Worm (Caenorhabditis elegans) whole organism, L1 larva: ENCODE data around the gene col-3.

Experiments
- C16A3.4 ChIP-seq: fragments of 150-350 bp; optimal IDR thresholded peaks from 2 replicates; lab custom pipeline; 2014; ENCODE audit warnings: missing biosample characterization, missing genetic modification characterization
- F16B12.6 ChIP-seq: fragments of 150-350 bp; optimal IDR thresholded peaks from 2 replicates; lab custom pipeline; 2014; ENCODE audit warnings: missing biosample characterization, missing genetic modification characterization
- aha-1 ChIP-seq: fragments of 150-350 bp; optimal IDR thresholded peaks from 2 replicates; lab custom pipeline; 2014; ENCODE audit warnings: missing biosample characterization, missing genetic modification characterization
- aly-2 ChIP-seq: fragments of 150-350 bp; optimal IDR thresholded peaks from 2 replicates; lab custom pipeline; 2014; ENCODE audit warnings: missing biosample characterization, missing genetic modification characterization
- ama-1 ChIP-seq: fragments of 150-350 bp; optimal IDR thresholded peaks from 2 replicates; lab custom pipeline; 2014
- blmp-1 ChIP-seq: fragments of 150-350 bp; optimal IDR thresholded peaks from 2 replicates; lab custom pipeline; 2014; ENCODE audit warnings: missing biosample characterization, missing genetic modification characterization
- ceh-63 ChIP-seq: fragments of 200-800 bp; sonication (Bioruptor generic); optimal IDR thresholded peaks from 2 replicates; lab custom pipeline; 2018; ENCODE audit warnings: mild to moderate bottlenecking, missing genetic modification characterization, missing compliant biosample characterization
- ceh-8 ChIP-seq: fragments of 200-800 bp; sonication (Bioruptor generic); optimal IDR thresholded peaks from 2 replicates; lab custom pipeline; 2018; ENCODE audit warnings: mild to moderate bottlenecking, missing genetic modification characterization, moderate library complexity, missing compliant biosample characterization
- ceh-88 ChIP-seq: fragments of 200-800 bp; sonication (Bioruptor generic); IDR thresholded peaks from 2 replicates; pipeline ENCODE4 v1.3.6; 2022; ENCODE audit warnings: missing genetic modification characterization, missing compliant biosample characterization
- ceh-90 ChIP-seq: sonication (generic microtip); optimal IDR thresholded peaks from 2 replicates; lab custom pipeline; 2016; ENCODE audit warnings: missing genetic modification characterization, missing compliant biosample characterization
- ces-1 ChIP-seq: fragments of 150-350 bp; optimal IDR thresholded peaks from 2 replicates; lab custom pipeline; 2014; ENCODE audit warnings: missing biosample characterization, missing genetic modification reagents, missing genetic modification characterization
- dsc-1 ChIP-seq: sonication (generic microtip); optimal IDR thresholded peaks from 2 replicates; lab custom pipeline; 2016; ENCODE audit warnings: mild to moderate bottlenecking, missing genetic modification characterization, missing compliant biosample characterization
- efl-3 ChIP-seq: fragments of 200-800 bp; sonication (Bioruptor generic); optimal IDR thresholded peaks from 2 replicates; lab custom pipeline; 2018; ENCODE audit warnings: mild to moderate bottlenecking, missing genetic modification characterization, missing compliant biosample characterization
- elt-3 ChIP-seq, 6 experiments: fragments of 150-350 bp in 1 of 6; sonication (generic microtip); optimal IDR thresholded peaks; 2 replicates each; lab custom pipeline; 2017 to 2018; ENCODE audit warnings: missing biosample characterization in 6 of 6, missing genetic modification characterization in 6 of 6, inconsistent platforms in 1 of 6
- ets-5 ChIP-seq: fragments of 200-800 bp; sonication (Bioruptor generic); IDR thresholded peaks from 2 replicates; pipeline ENCODE4 v1.3.6; 2022; ENCODE audit warnings: missing genetic modification characterization, missing compliant biosample characterization
- fkh-10 ChIP-seq: sonication (generic microtip); optimal IDR thresholded peaks from 2 replicates; lab custom pipeline; 2017; ENCODE audit warnings: missing biosample characterization, missing genetic modification reagents, missing genetic modification characterization
- hlh-17 ChIP-seq: fragments of 200-800 bp; sonication (Bioruptor generic); optimal IDR thresholded peaks from 2 replicates; lab custom pipeline; 2018; ENCODE audit warnings: missing genetic modification characterization, mild to moderate bottlenecking, missing compliant biosample characterization, moderate library complexity, borderline replicate concordance
- hlh-4 ChIP-seq: sonication (generic microtip); optimal IDR thresholded peaks from 2 replicates; lab custom pipeline; 2016; ENCODE audit warnings: mild to moderate bottlenecking, missing genetic modification characterization, missing compliant biosample characterization
- jun-1 ChIP-seq: fragments of 150-350 bp; optimal IDR thresholded peaks from 2 replicates; lab custom pipeline; 2014; ENCODE audit warnings: missing biosample characterization, missing genetic modification reagents, missing genetic modification characterization
- lin-14 ChIP-seq: fragments of 200-800 bp; sonication (Bioruptor generic); optimal IDR thresholded peaks from 2 replicates; lab custom pipeline; 2018; ENCODE audit warnings: mild to moderate bottlenecking, missing genetic modification characterization, moderate library complexity, missing compliant biosample characterization
- lin-39 ChIP-seq: fragments of 150-350 bp; optimal IDR thresholded peaks from 2 replicates; lab custom pipeline; 2014; ENCODE audit warnings: missing biosample characterization, missing genetic modification reagents, missing genetic modification characterization
- lir-3 ChIP-seq: sonication (generic microtip); optimal IDR thresholded peaks from 2 replicates; lab custom pipeline; 2016; ENCODE audit warnings: mild to moderate bottlenecking, missing genetic modification characterization, moderate library complexity, missing compliant biosample characterization; ENCODE audit not compliant: poor library complexity
- lsy-2 ChIP-seq, 2 experiments: fragments of 150-350 bp; optimal IDR thresholded peaks; 2 replicates each; lab custom pipeline; 2014; ENCODE audit warnings: missing biosample characterization in 2 of 2, missing genetic modification characterization in 2 of 2
- mab-9 ChIP-seq: fragments of 200-800 bp; sonication (Bioruptor generic); IDR thresholded peaks from 2 replicates; pipeline ENCODE4 v1.3.6; 2022; ENCODE audit warnings: missing genetic modification reagents, missing genetic modification characterization, missing compliant biosample characterization
- mdl-1 ChIP-seq, 2 experiments: fragments of 150-350 bp; optimal IDR thresholded peaks; 2 replicates each; lab custom pipeline; 2014 to 2017; ENCODE audit warnings: missing biosample characterization in 2 of 2, missing genetic modification characterization in 2 of 2, inconsistent platforms in 1 of 2
- mep-1 ChIP-seq: fragments of 150-350 bp; optimal IDR thresholded peaks from 2 replicates; lab custom pipeline; 2014; ENCODE audit warnings: missing biosample characterization, missing genetic modification characterization
- nhr-20 ChIP-seq: sonication (generic microtip); optimal IDR thresholded peaks from 2 replicates; lab custom pipeline; 2016; ENCODE audit warnings: mild to moderate bottlenecking, missing genetic modification characterization, missing compliant biosample characterization
- nhr-237 ChIP-seq: fragments of 150-350 bp; optimal IDR thresholded peaks from 2 replicates; lab custom pipeline; 2014; ENCODE audit warnings: missing biosample characterization, missing genetic modification characterization
- nhr-71 ChIP-seq: sonication (generic microtip); optimal IDR thresholded peaks from 2 replicates; lab custom pipeline; 2016; ENCODE audit warnings: mild to moderate bottlenecking, missing genetic modification characterization, moderate library complexity, missing compliant biosample characterization
- nhr-85 ChIP-seq: sonication (generic microtip); peaks from one replicate; lab custom pipeline; 2016; ENCODE audit warnings: missing genetic modification characterization, inconsistent platforms, missing compliant biosample characterization
- nhr-90 ChIP-seq: sonication (generic microtip); optimal IDR thresholded peaks from 2 replicates; lab custom pipeline; 2016; ENCODE audit warnings: mild to moderate bottlenecking, missing genetic modification characterization, missing compliant biosample characterization; ENCODE audit not compliant: poor library complexity
- pag-3 ChIP-seq: sonication (generic microtip); optimal IDR thresholded peaks from 2 replicates; lab custom pipeline; 2017; ENCODE audit warnings: missing genetic modification characterization, mild to moderate bottlenecking, missing compliant biosample characterization, antibody characterized with exemption, borderline replicate concordance; ENCODE audit not compliant: insufficient read depth
- rnt-1 ChIP-seq: sonication (generic microtip); optimal IDR thresholded peaks from 2 replicates; lab custom pipeline; 2016; ENCODE audit warnings: mild to moderate bottlenecking, missing genetic modification characterization, moderate library complexity, missing compliant biosample characterization
- skn-1 ChIP-seq: fragments of 150-350 bp; optimal IDR thresholded peaks from 2 replicates; lab custom pipeline; 2014; ENCODE audit warnings: missing biosample characterization, missing genetic modification characterization
- snu-23 ChIP-seq: sonication (generic microtip); optimal IDR thresholded peaks from 2 replicates; lab custom pipeline; 2016; ENCODE audit warnings: missing genetic modification characterization, missing compliant biosample characterization
- sup-37 ChIP-seq: fragments of 200-800 bp; sonication (Bioruptor generic); optimal IDR thresholded peaks from 2 replicates; lab custom pipeline; 2018; ENCODE audit warnings: mild to moderate bottlenecking, missing genetic modification characterization, missing compliant biosample characterization
- unc-62 ChIP-seq: fragments of 150-350 bp; optimal IDR thresholded peaks from 2 replicates; lab custom pipeline; 2014; ENCODE audit warnings: missing biosample characterization, missing genetic modification reagents, missing genetic modification characterization
- xbp-1 ChIP-seq: sonication (generic microtip); optimal IDR thresholded peaks from 2 replicates; lab custom pipeline; 2016; ENCODE audit warnings: missing genetic modification characterization, missing compliant biosample characterization

col-3 gene

DNA sequence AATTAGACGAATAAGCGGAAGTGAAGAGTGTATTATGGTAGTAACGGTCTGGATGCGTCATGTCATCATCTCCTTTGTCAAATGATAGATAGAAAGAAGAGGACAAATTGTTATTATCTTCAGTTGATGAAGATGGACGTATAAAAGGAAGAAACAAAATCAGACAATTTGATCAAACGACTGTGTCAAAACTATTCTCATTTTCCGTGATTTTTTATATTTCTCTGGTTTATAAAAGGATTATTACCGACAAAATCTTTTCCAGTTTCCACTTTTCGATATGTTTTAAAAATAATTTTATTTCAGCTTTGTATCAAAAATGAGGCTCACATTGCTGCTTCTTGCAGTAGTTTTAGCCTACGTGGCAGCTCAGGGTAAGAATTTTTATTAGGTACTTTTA, 8.6 kb upstream of the col-3 start, which contains the start of gene grsp-2:
Gene grsp-2, plus strand, starts transcription at position 301 of the 400 bp plus-strand sequence.
- peak; percentile 5 for TF ChIP-seq nhr-71 (tag; lab: Kevin White, UChicago)
- peak; percentile 2 for TF ChIP-seq snu-23 (GFP tag; lab: Kevin White, UChicago)
- TF ChIP-seq dsc-1 (tag; lab: Kevin White, UChicago) = no peak
- TF ChIP-seq blmp-1 (tag; lab: Kevin White, UChicago) = peak; percentile 11
- TF ChIP-seq elt-3 (tag; optimal IDR thresholded peaks at IDR 0.05; lab: Kevin White, UChicago) = peak in 1 of 6 experiments; percentile 1
- TF ChIP-seq nhr-85 (tag; lab: Kevin White, UChicago) = peak; percentile 71
- TF ChIP-seq unc-62 (GFP tag; lab: Kevin White, UChicago) = no peak

DNA sequence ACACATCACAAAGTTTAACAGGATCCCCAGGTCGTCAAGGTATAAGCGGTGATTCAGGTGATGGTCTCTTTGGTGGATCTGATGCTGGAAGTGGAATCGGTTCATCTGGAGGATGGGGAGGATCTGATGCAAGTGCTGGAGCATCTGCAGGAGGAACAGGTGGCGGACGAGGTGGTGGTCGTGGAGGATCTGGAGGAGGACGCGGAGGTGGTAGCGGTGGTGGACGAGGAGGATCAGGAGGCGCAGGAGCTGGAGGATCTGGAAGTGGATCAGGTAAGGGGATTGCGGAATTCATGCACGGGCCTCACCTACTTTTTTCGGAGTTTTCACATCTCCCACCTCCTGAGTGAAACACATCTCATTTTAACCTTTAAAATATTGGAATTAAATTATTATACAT, 8.0 kb upstream of the col-3 start:
- no peak for TF ChIP-seq lin-14
- TF ChIP-seq ets-5 = no peak
- no peak for TF ChIP-seq nhr-20 (tag; lab: Kevin White, UChicago)
- TF ChIP-seq lin-39 (tag; lab: Kevin White, UChicago) = no peak
- no peak for TF ChIP-seq ceh-8 (GFP tag; lab: Kevin White, UChicago)
- TF ChIP-seq efl-3 = no peak
- TF ChIP-seq mdl-1 (tag; optimal IDR thresholded peaks at IDR 0.05; lab: Kevin White, UChicago) = no peak
- no peak for TF ChIP-seq aly-2 (tag; lab: Kevin White, UChicago)
- TF ChIP-seq ceh-90 (tag; lab: Kevin White, UChicago) = no peak
- no peak for TF ChIP-seq ces-1
- no peak for TF ChIP-seq nhr-90 (tag; lab: Kevin White, UChicago)
- TF ChIP-seq F16B12.6 (tag; lab: Kevin White, UChicago) = no peak
- no peak for TF ChIP-seq ceh-63
- no peak for TF ChIP-seq hlh-17 (GFP tag; lab: Kevin White, UChicago)
- no peak for TF ChIP-seq mep-1
- TF ChIP-seq ceh-88 (GFP tag; lab: Robert Waterston, UW) = no peak
- TF ChIP-seq jun-1 (tag; lab: Kevin White, UChicago) = no peak
- TF ChIP-seq ama-1 (lab: Kevin White, UChicago) = no peak
- no peak for TF ChIP-seq fkh-10 (GFP tag; lab: Kevin White, UChicago)

DNA sequence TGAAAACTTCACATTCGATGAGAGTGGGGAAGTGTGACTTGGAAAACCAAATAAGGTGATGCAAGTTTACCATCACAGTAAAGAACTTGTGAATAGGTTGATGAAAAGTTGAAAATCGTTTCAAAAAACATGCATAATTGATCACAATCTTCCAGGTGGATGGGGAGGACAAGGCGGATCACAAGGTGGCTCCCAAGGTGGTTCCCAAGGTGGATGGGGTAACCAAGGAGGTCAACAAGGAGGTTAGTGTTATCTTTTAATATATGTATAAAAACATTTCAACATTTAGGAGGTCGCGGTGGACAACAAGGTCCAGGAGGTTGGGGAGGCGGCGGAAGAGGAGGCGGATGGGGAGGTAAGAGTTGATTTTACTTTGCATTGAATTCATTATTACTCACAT, 6.9 kb upstream of the col-3 start, which contains the start of gene T28C6.10:
Gene T28C6.10, plus strand, starts transcription at position 301 of the 400 bp plus-strand sequence.
- no peak for TF ChIP-seq hlh-4
- TF ChIP-seq skn-1 (tag; lab: Kevin White, UChicago) = no peak
- TF ChIP-seq dsc-1 (tag; lab: Kevin White, UChicago) = no peak
- TF ChIP-seq lsy-2 (tag; optimal IDR thresholded peaks at IDR 0.05; lab: Kevin White, UChicago) = no peak
- TF ChIP-seq blmp-1 (tag; lab: Kevin White, UChicago) = no peak
- no peak for TF ChIP-seq nhr-237 (tag; lab: Kevin White, UChicago)
- no peak for TF ChIP-seq rnt-1 (tag; lab: Kevin White, UChicago)
- no peak for TF ChIP-seq lir-3
- TF ChIP-seq pag-3 (tag; lab: Kevin White, UChicago) = no peak

DNA sequence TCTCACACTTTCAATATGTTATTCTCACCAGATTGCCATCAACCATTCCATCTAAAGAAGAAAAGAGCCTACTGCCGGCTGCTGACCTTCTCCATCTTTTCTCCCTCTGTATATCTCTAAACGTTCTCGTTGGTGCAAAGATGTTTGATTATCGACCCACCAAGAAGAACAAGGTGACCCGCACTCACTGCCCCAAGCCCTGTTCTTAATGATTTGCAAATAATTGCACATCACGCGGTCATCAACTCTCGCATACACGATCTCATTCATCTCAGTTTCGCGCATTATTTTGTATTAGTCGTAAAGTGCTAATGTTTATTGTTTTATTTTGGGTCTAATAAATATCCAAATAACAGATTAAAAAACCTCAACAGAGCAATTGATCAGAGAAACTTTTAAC, 5.1 kb upstream of the col-3 start:
- TF ChIP-seq nhr-71 (tag; lab: Kevin White, UChicago) (no peak), aha-1 (tag; lab: Kevin White, UChicago) (no peak), nhr-90 (tag; lab: Kevin White, UChicago) (no peak), sup-37 (GFP tag; lab: Kevin White, UChicago) (no peak), C16A3.4 (tag; lab: Kevin White, UChicago) (no peak), hlh-17 (GFP tag; lab: Kevin White, UChicago) (no peak), mab-9 (GFP tag; lab: Robert Waterston, UW) (no peak), blmp-1 (tag; lab: Kevin White, UChicago) (no peak), xbp-1 (no peak)
- TF ChIP-seq, all 84 proteins: peak for 0
